Worm (Caenorhabditis elegans) whole organism, mixed stage, embryonic: ENCODE measurements around the gene slc-25A18.1.

ENCODE experiments used
- M03D4.4 ChIP-seq: sonication (generic microtip); optimal IDR thresholded peaks from 2 replicates; lab custom pipeline; 2017; ENCODE audit warnings: mild to moderate bottlenecking, missing genetic modification characterization, missing compliant biosample characterization
- bed-3 ChIP-seq: fragments of 200-800 bp; sonication (Bioruptor generic); optimal IDR thresholded peaks from 3 replicates; lab custom pipeline; 2018; ENCODE audit warnings: mild to moderate bottlenecking, missing genetic modification characterization, moderate library complexity, missing compliant biosample characterization
- blmp-1 ChIP-seq: fragments of 150-350 bp; optimal IDR thresholded peaks from 2 replicates; lab custom pipeline; 2014; ENCODE audit warnings: missing biosample characterization, missing genetic modification characterization
- ceh-39 ChIP-seq: fragments of 150-350 bp; optimal IDR thresholded peaks from 2 replicates; lab custom pipeline; 2014; ENCODE audit warnings: missing biosample characterization, missing genetic modification characterization
- ceh-43 ChIP-seq: fragments of 200-800 bp; sonication (Bioruptor generic); optimal IDR thresholded peaks from 2 replicates; lab custom pipeline; 2018; ENCODE audit warnings: mild to moderate bottlenecking, missing genetic modification characterization, moderate library complexity, missing compliant biosample characterization
- ceh-83 ChIP-seq: fragments of 200-800 bp; sonication (Bioruptor generic); optimal IDR thresholded peaks from 2 replicates; lab custom pipeline; 2018; ENCODE audit warnings: mild to moderate bottlenecking, missing genetic modification characterization, missing compliant biosample characterization
- ces-1 ChIP-seq: fragments of 150-350 bp; optimal IDR thresholded peaks from 2 replicates; lab custom pipeline; 2014; ENCODE audit warnings: missing biosample characterization, missing genetic modification reagents, missing genetic modification characterization
- cnd-1 ChIP-seq: fragments of 200-800 bp; sonication (Bioruptor generic); optimal IDR thresholded peaks from 2 replicates; lab custom pipeline; 2018; ENCODE audit warnings: mild to moderate bottlenecking, missing genetic modification characterization, missing compliant biosample characterization
- drap-1 ChIP-seq: fragments of 200-800 bp; sonication (Bioruptor generic); optimal IDR thresholded peaks from 3 replicates; lab custom pipeline; 2018; ENCODE audit warnings: mild to moderate bottlenecking, missing genetic modification characterization, missing compliant biosample characterization
- elt-1 ChIP-seq: sonication (generic microtip); optimal IDR thresholded peaks from 2 replicates; lab custom pipeline; 2017; ENCODE audit warnings: missing genetic modification characterization, mild to moderate bottlenecking, missing compliant biosample characterization, antibody characterized with exemption, moderate library complexity, borderline replicate concordance; ENCODE audit not compliant: insufficient read depth
- elt-3 ChIP-seq: fragments of 150-350 bp; optimal IDR thresholded peaks from 2 replicates; lab custom pipeline; 2014; ENCODE audit warnings: missing biosample characterization, missing genetic modification characterization
- flh-1 ChIP-seq: fragments of 200-800 bp; sonication (Bioruptor generic); optimal IDR thresholded peaks from 2 replicates; lab custom pipeline; 2018; ENCODE audit warnings: mild to moderate bottlenecking, missing genetic modification characterization, moderate library complexity, missing compliant biosample characterization
- ham-2 ChIP-seq: fragments of 200-800 bp; sonication (Bioruptor generic); optimal IDR thresholded peaks from 2 replicates; lab custom pipeline; 2018; ENCODE audit warnings: mild to moderate bottlenecking, missing genetic modification characterization, missing compliant biosample characterization
- hlh-1 ChIP-seq: fragments of 150-350 bp; optimal IDR thresholded peaks from 2 replicates; lab custom pipeline; 2014; ENCODE audit warnings: missing biosample characterization, missing genetic modification reagents, missing genetic modification characterization
- lin-13 ChIP-seq: fragments of 150-350 bp; optimal IDR thresholded peaks from 2 replicates; lab custom pipeline; 2014; ENCODE audit warnings: missing biosample characterization, missing genetic modification characterization
- lin-32 ChIP-seq: fragments of 200-800 bp; sonication (Bioruptor generic); optimal IDR thresholded peaks from 2 replicates; lab custom pipeline; 2018; ENCODE audit warnings: mild to moderate bottlenecking, missing genetic modification characterization, missing compliant biosample characterization
- lsy-2 ChIP-seq: fragments of 150-350 bp; optimal IDR thresholded peaks from 2 replicates; lab custom pipeline; 2014; ENCODE audit warnings: missing biosample characterization, missing genetic modification characterization
- mab-5 ChIP-seq: fragments of 150-350 bp; optimal IDR thresholded peaks from 2 replicates; lab custom pipeline; 2014; ENCODE audit warnings: missing biosample characterization, missing genetic modification characterization
- mep-1 ChIP-seq: fragments of 150-350 bp; optimal IDR thresholded peaks from 2 replicates; lab custom pipeline; 2017; ENCODE audit warnings: missing biosample characterization, missing genetic modification reagents, missing genetic modification characterization, inconsistent platforms
- mls-2 ChIP-seq: sonication (generic microtip); optimal IDR thresholded peaks from 2 replicates; lab custom pipeline; 2016; ENCODE audit warnings: mild to moderate bottlenecking, missing genetic modification characterization, moderate library complexity, missing compliant biosample characterization
- nhr-12 ChIP-seq: fragments of 150-350 bp; optimal IDR thresholded peaks from 2 replicates; lab custom pipeline; 2014; ENCODE audit warnings: missing biosample characterization, missing genetic modification characterization
- nhr-2 ChIP-seq: fragments of 150-350 bp; optimal IDR thresholded peaks from 2 replicates; lab custom pipeline; 2014; ENCODE audit warnings: missing biosample characterization, missing genetic modification characterization
- nhr-237 ChIP-seq: fragments of 150-350 bp; optimal IDR thresholded peaks from 2 replicates; lab custom pipeline; 2014; ENCODE audit warnings: missing biosample characterization, missing genetic modification characterization
- nhr-28 ChIP-seq: fragments of 150-350 bp; optimal IDR thresholded peaks from 2 replicates; lab custom pipeline; 2014; ENCODE audit warnings: missing biosample characterization, missing genetic modification characterization
- nhr-76 ChIP-seq: sonication (generic microtip); optimal IDR thresholded peaks from 2 replicates; lab custom pipeline; 2017; ENCODE audit warnings: missing biosample characterization, missing genetic modification characterization
- pha-4 ChIP-seq: fragments of 150-350 bp; optimal IDR thresholded peaks from 2 replicates; lab custom pipeline; 2018; ENCODE audit warnings: missing biosample characterization, missing genetic modification reagents, missing genetic modification characterization
- sem-2 ChIP-seq: fragments of 200-800 bp; sonication (Bioruptor generic); optimal IDR thresholded peaks from 2 replicates; lab custom pipeline; 2018; ENCODE audit warnings: mild to moderate bottlenecking, missing genetic modification characterization, missing compliant biosample characterization
- snpc-4 ChIP-seq: fragments of 150-350 bp; optimal IDR thresholded peaks from 2 replicates; lab custom pipeline; 2014; ENCODE audit warnings: missing biosample characterization, missing genetic modification characterization
- sptf-1 ChIP-seq: sonication (generic microtip); optimal IDR thresholded peaks from 2 replicates; lab custom pipeline; 2017; ENCODE audit warnings: mild to moderate bottlenecking, missing genetic modification characterization, moderate library complexity, missing compliant biosample characterization
- tbx-8 ChIP-seq: fragments of 200-800 bp; sonication (Bioruptor generic); optimal IDR thresholded peaks from 2 replicates; lab custom pipeline; 2018; ENCODE audit warnings: mild to moderate bottlenecking, missing genetic modification characterization, moderate library complexity, missing compliant biosample characterization
- unc-120 ChIP-seq: sonication (generic microtip); optimal IDR thresholded peaks from 2 replicates; lab custom pipeline; 2017; ENCODE audit warnings: missing genetic modification characterization, missing compliant biosample characterization; ENCODE audit not compliant: poor library complexity, severe bottlenecking
- unc-39 ChIP-seq: fragments of 150-350 bp; optimal IDR thresholded peaks from 2 replicates; lab custom pipeline; 2014; ENCODE audit warnings: missing biosample characterization, missing genetic modification characterization
- unc-62 ChIP-seq: fragments of 150-350 bp; optimal IDR thresholded peaks from 2 replicates; lab custom pipeline; 2014; ENCODE audit warnings: missing biosample characterization, missing genetic modification reagents, missing genetic modification characterization
- zip-8 ChIP-seq: fragments of 150-350 bp; optimal IDR thresholded peaks from 2 replicates; lab custom pipeline; 2014; ENCODE audit warnings: missing biosample characterization, missing genetic modification characterization
- ztf-11 ChIP-seq: fragments of 150-350 bp; optimal IDR thresholded peaks from 2 replicates; lab custom pipeline; 2014; ENCODE audit warnings: missing biosample characterization, missing genetic modification characterization

slc-25A18.1 gene

DNA sequence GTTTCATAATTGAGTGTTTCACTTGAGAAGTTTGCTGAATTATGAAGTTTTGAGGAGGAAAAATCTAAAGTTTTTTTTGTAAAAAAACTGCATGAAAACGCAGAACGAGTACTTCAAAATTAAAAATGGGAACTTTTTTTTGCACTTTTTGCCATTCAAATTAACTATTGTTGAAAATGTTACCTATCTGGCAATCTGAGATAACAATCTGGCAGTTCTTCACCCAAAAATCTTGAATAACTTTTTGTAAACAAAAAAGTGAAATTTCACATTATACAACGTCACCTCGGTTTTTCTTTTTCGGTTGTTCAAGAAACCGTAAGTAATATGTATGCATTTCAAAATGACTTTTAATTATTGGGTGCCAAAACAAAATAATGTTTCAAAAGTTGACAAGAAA, 38.8 kb upstream of the slc-25A18.1 start:
- TF ChIP-seq flh-1 (no peak), ham-2 (GFP tag; lab: Kevin White, UChicago) (no peak), elt-1 (tag; lab: Kevin White, UChicago) (no peak), sem-2 (GFP tag; lab: Kevin White, UChicago) (no peak), snpc-4 (tag; lab: Kevin White, UChicago) (no peak), lin-13 (tag; lab: Kevin White, UChicago) (no peak), lsy-2 (no peak), mep-1 (no peak), zip-8 (tag; lab: Kevin White, UChicago) (no peak), cnd-1 (tag; lab: Kevin White, UChicago) (no peak)

ce11 chrX:15041340-15041739, 37.6 kb upstream of the slc-25A18.1 start:
- TF ChIP-seq ces-1 (GFP tag; lab: Kevin White, UChicago) (peak; percentile 98), mab-5 (tag; lab: Kevin White, UChicago) (no peak)
- TF ChIP-seq, all 35 proteins: peak for 1

ce11 chrX:15040552-15041080, 36.9 kb upstream of the slc-25A18.1 start, which contains the start of gene C18B12.4:
Gene C18B12.4, minus strand, starts transcription at chrX:15040602.
- TF ChIP-seq nhr-28 (tag; lab: Kevin White, UChicago) (no peak), unc-39 (peak; percentile 92), sptf-1 (tag; lab: Kevin White, UChicago) (peak; percentile 77), lsy-2 (peak; percentile 59), cnd-1 (tag; lab: Kevin White, UChicago) (peak; percentile 72), blmp-1 (tag; lab: Kevin White, UChicago) (no peak), M03D4.4 (tag; lab: Kevin White, UChicago) (peak; percentile 19), ceh-43 (no peak), mab-5 (tag; lab: Kevin White, UChicago) (no peak), elt-1 (tag; lab: Kevin White, UChicago) (peak; percentile 28), tbx-8 (GFP tag; lab: Kevin White, UChicago) (peak; percentile 22), mep-1 (peak; percentile 78), ces-1 (GFP tag; lab: Kevin White, UChicago) (no peak), bed-3 (GFP tag; lab: Kevin White, UChicago) (no peak), nhr-237 (tag; lab: Kevin White, UChicago) (peak; percentile 77), zip-8 (tag; lab: Kevin White, UChicago) (no peak), unc-62 (GFP tag; lab: Kevin White, UChicago) (peak; percentile 78), nhr-12 (no peak), ceh-39 (peak; percentile 65), sem-2 (GFP tag; lab: Kevin White, UChicago) (no peak), ztf-11 (tag; lab: Kevin White, UChicago) (no peak), ham-2 (GFP tag; lab: Kevin White, UChicago) (peak; percentile 90), lin-13 (tag; lab: Kevin White, UChicago) (peak; percentile 89), drap-1 (GFP tag; lab: Kevin White, UChicago) (peak; percentile 74), mls-2 (tag; lab: Kevin White, UChicago) (peak; percentile 67), hlh-1 (tag; lab: Kevin White, UChicago) (peak; percentile 99), flh-1 (no peak), pha-4 (tag; lab: Kevin White, UChicago) (peak; percentile 92), nhr-76 (tag; lab: Kevin White, UChicago) (no peak), ceh-83 (GFP tag; lab: Kevin White, UChicago) (no peak), unc-120 (tag; lab: Kevin White, UChicago) (peak; percentile 12), elt-3 (tag; lab: Kevin White, UChicago) (peak; percentile 20), snpc-4 (tag; lab: Kevin White, UChicago) (no peak), lin-32 (no peak), nhr-2 (peak; percentile 55)
- TF ChIP-seq, all 35 proteins: peak for 20
